Fruit fly (Drosophila melanogaster) whole organism, adult: Measurements from ENCODE around the gene Tmf.

ENCODE experiments used
- CG1620 ChIP-seq: fragments of 200-800 bp; sonication (Bioruptor generic); optimal IDR thresholded peaks from 2 replicates; lab custom pipeline; 2016; ENCODE audit warnings: missing biosample characterization, missing genetic modification characterization
- CG7101 ChIP-seq: fragments of 200-800 bp; sonication (Bioruptor generic); optimal IDR thresholded peaks from 2 replicates; lab custom pipeline; 2018; ENCODE audit warnings: missing biosample characterization, mild to moderate bottlenecking, missing genetic modification characterization, moderate library complexity
- cnc ChIP-seq, 2 experiments: fragments of >200 bp; optimal IDR thresholded peaks; 2 replicates each; lab custom pipeline; 2017

dm6 chrX:6866764-6867163 lies 22.6 kb downstream of the Tmf start:
- TF ChIP-seq CG1620 = no peak
- TF ChIP-seq cnc (optimal IDR thresholded peaks at IDR 0.05; lab: Kevin White, UChicago) = no peak
- no peak for TF ChIP-seq CG7101 (tag; lab: Kevin White, UChicago)
